Fruit fly (Drosophila melanogaster) whole organism, embryonic: ENCODE measurements around the gene p115.

ENCODE experiments used
- CG9876 ChIP-seq: fragments of 200-800 bp; sonication (Bioruptor generic); optimal IDR thresholded peaks from 2 replicates; lab custom pipeline; 2016; ENCODE audit warnings: missing biosample characterization, missing genetic modification characterization
- Fer3 ChIP-seq: fragments of 200-800 bp; sonication (Bioruptor generic); optimal IDR thresholded peaks from 2 replicates; lab custom pipeline; 2018; ENCODE audit warnings: missing biosample characterization, mild to moderate bottlenecking, missing genetic modification characterization, moderate library complexity

DNA sequence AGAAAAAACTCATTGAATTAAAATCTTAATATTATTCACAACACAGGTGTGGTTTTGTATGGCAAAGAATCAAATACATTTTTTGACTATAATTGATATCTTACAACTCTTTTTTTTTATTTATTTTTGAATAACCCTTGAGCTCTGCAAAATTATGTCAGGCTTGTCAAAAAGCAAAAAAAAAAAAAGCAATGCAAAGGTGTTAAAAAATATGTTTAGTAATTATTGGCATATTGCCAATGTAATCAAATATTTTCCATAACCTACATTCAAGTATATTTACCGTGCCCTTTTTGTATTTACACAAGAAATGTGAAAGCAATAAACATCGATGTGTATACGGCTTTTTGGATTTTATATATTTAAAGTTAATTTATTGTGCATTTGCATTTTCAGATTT is 19.7 kb upstream of the p115 start, which contains the start of gene Ir7c:
- TF ChIP-seq Fer3 (tag; lab: Kevin White, UChicago) = no peak
- no peak for TF ChIP-seq CG9876 (GFP tag; lab: Kevin White, UChicago)
